Fruit fly (Drosophila melanogaster) whole organism, adult: ENCODE data around the gene Snoo.

Source experiments
- CG11617 ChIP-seq: fragments of 200-800 bp; sonication (Bioruptor generic); optimal IDR thresholded peaks from 2 replicates; lab custom pipeline; 2017; ENCODE audit warnings: mild to moderate bottlenecking, missing biosample characterization, missing genetic modification reagents, missing genetic modification characterization
- CG14711 ChIP-seq: fragments of 200-800 bp; sonication (Bioruptor generic); optimal IDR thresholded peaks from 2 replicates; lab custom pipeline; 2018; ENCODE audit warnings: missing biosample characterization, mild to moderate bottlenecking, missing genetic modification characterization, moderate library complexity
- CG7045 ChIP-seq: fragments of 200-800 bp; sonication (Bioruptor generic); optimal IDR thresholded peaks from 2 replicates; lab custom pipeline; 2017; ENCODE audit warnings: missing biosample characterization, mild to moderate bottlenecking, missing genetic modification characterization
- Clk ChIP-seq: fragments of 200-800 bp; sonication (Bioruptor generic); optimal IDR thresholded peaks from 2 replicates; lab custom pipeline; 2017; ENCODE audit warnings: missing biosample characterization, missing genetic modification characterization
- Crg-1 ChIP-seq: fragments of 200-800 bp; sonication (Bioruptor generic); optimal IDR thresholded peaks from 2 replicates; lab custom pipeline; 2016; ENCODE audit warnings: missing biosample characterization, missing genetic modification characterization
- kay ChIP-seq: fragments of 200-800 bp; sonication (Bioruptor generic); peaks from one replicate; lab custom pipeline; 2016; ENCODE audit warnings: missing biosample characterization, missing genetic modification characterization, borderline replicate concordance
- tj ChIP-seq: fragments of 200-800 bp; sonication (Bioruptor generic); optimal IDR thresholded peaks from 3 replicates; lab custom pipeline; 2017; ENCODE audit warnings: missing biosample characterization, mild to moderate bottlenecking, missing genetic modification characterization, moderate library complexity
- toe ChIP-seq: fragments of 200-800 bp; sonication (Bioruptor generic); optimal IDR thresholded peaks from 2 replicates; lab custom pipeline; 2016; ENCODE audit warnings: missing biosample characterization, missing genetic modification characterization

DNA sequence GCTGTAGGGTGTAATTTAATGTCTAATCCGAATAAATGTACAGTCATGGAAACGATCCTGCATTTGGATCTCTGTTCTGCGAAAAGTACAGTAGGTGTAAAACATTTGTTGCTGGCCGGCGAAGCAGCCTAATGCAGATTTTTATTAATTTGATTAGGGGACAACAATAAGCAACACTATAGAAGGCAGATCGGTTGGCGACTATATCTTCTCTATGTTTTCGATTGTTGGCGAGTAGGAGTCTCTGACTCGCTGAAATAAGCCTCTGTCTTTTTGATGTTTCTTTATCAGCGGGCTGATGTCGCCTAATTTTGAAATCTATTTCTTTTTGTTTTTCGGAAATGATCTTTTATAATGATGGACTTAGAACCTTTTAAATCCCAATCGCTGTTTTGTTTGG, 46.1 kb upstream of the Snoo start:
- TF ChIP-seq Crg-1 (no peak), tj (GFP tag; lab: Kevin White, UChicago) (no peak), kay (no peak), CG7045 (no peak), CG11617 (GFP tag; lab: Kevin White, UChicago) (no peak), toe (GFP tag; lab: Kevin White, UChicago) (no peak), Clk (GFP tag; lab: Kevin White, UChicago) (no peak), CG14711 (no peak)
